Fruit fly (Drosophila melanogaster) S2 (cell line): ENCODE data around the gene Cph.

Experiments used
- CG8478 ChIP-seq: fragments of >200 bp; optimal IDR thresholded peaks from 2 replicates; lab custom pipeline; 2018
- CTCF ChIP-seq, 2 experiments: fragments of >200 bp; optimal IDR thresholded peaks; 2 replicates each; lab custom pipeline; 2018

DNA sequence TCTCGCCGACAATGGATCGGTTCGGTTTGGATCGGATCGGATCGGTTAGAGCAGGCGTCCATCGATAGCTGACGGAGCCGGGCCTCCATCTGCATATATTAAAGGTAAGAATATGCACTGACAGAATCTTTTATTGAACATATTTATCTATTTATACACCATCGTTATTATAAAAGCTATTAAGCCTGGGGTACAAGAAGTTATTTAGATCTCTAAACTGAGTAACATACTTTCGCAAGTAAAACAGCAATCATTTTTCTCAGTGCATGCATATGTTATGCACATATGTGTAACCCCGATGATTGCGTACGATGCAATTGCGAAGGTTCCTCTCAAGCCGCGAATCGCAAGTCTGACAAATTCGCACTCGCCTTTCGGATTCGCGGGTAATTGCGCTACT, 55.5 kb downstream of the Cph start:
- no peak for TF ChIP-seq CTCF (optimal IDR thresholded peaks at IDR 0.05; lab: Kevin White, UChicago)
- no peak for TF ChIP-seq CG8478 (lab: Kevin White, UChicago)
